Fruit fly (Drosophila melanogaster): ENCODE data around the gene IPIP.

- TF ChIP-seq lz (GFP tag; optimal IDR thresholded peaks at IDR 0.05) = peak; percentile 75
- peak; percentile 68 for TF ChIP-seq Met (GFP tag; optimal IDR thresholded peaks at IDR 0.05)
- peak; percentile 67 for TF ChIP-seq CG10669 (GFP tag; optimal IDR thresholded peaks at IDR 0.05)
- TF ChIP-seq Eip78C (GFP tag) = peak; percentile 93
- TF ChIP-seq CG9139 (GFP tag; optimal IDR thresholded peaks at IDR 0.05) = peak; percentile 44
- peak; percentile 37 for TF ChIP-seq CG11762 (GFP tag; optimal IDR thresholded peaks at IDR 0.05; ENCODE audit: insufficient read depth)
- peak; percentile 55 for TF ChIP-seq CG8632 (GFP tag; optimal IDR thresholded peaks at IDR 0.05)
- peak; percentile 55 for TF ChIP-seq Sox102F (GFP tag; optimal IDR thresholded peaks at IDR 0.05)
- TF ChIP-seq Hr4 (GFP tag; optimal IDR thresholded peaks at IDR 0.05) = peak; percentile 50
Measured at dm6 chr2L:6019352-6020131, 28.3 kb upstream of the IPIP start, which contains the start of gene H2.0.
